Worm (Caenorhabditis elegans) whole organism, young adult: Measurements from ENCODE around the gene T19D12.1.

Experiments used
- T07F8.4 ChIP-seq: sonication (generic microtip); optimal IDR thresholded peaks from 2 replicates; lab custom pipeline; 2016; ENCODE audit warnings: mild to moderate bottlenecking, missing genetic modification characterization, moderate library complexity, missing compliant biosample characterization
- him-1 ChIP-seq: sonication (generic microtip); optimal IDR thresholded peaks from 2 replicates; lab custom pipeline; 2016; ENCODE audit warnings: missing genotype, missing genetic modification reagents, missing genetic modification characterization, missing compliant biosample characterization
- lin-35 ChIP-seq, 3 experiments: fragments of 150-350 bp in 2 of 3; sonication (generic microtip) in 1 of 3; optimal IDR thresholded peaks; 2 replicates each; lab custom pipeline; 2014 to 2018; ENCODE audit warnings: missing biosample characterization in 3 of 3, missing genetic modification characterization in 3 of 3, missing genetic modification reagents in 3 of 3
- lir-1 ChIP-seq: fragments of 200-800 bp; sonication (Bioruptor generic); conservative IDR thresholded peaks from 2 replicates; pipeline ENCODE4 v1.3.6; 2022; ENCODE audit warnings: missing genetic modification reagents, missing genetic modification characterization, missing compliant biosample characterization
- xnd-1 ChIP-seq: sonication (generic microtip); optimal IDR thresholded peaks from 2 replicates; lab custom pipeline; 2016; ENCODE audit warnings: missing genotype, missing genetic modification reagents, missing genetic modification characterization, missing compliant biosample characterization

ce11 chrII:6673894-6674293 lies 7.2 kb downstream of the T19D12.1 start, which contains the start of gene H43E16.1:
- TF ChIP-seq lin-35 (GFP tag; optimal IDR thresholded peaks at IDR 0.05; lab: Kevin White, UChicago) (no peak), lir-1 (GFP tag; lab: Robert Waterston, UW) (no peak), xnd-1 (tag; lab: Kevin White, UChicago) (no peak), T07F8.4 (tag; lab: Kevin White, UChicago) (no peak), him-1 (tag; lab: Kevin White, UChicago) (no peak)
